Fruit fly (Drosophila melanogaster) whole organism, embryonic: Measurements from ENCODE around the gene SMC6.

ENCODE experiments used
- Atf-2 ChIP-seq: fragments of 200-800 bp; sonication (Bioruptor generic); optimal IDR thresholded peaks from 2 replicates; lab custom pipeline; 2016; ENCODE audit warnings: missing biosample characterization, missing genetic modification characterization
- Awh ChIP-seq: fragments of 200-800 bp; sonication (Bioruptor generic); IDR thresholded peaks from 2 replicates; pipeline ENCODE4, ENCODE4 v1.3.6; 2022; ENCODE audit warnings: missing biosample characterization, missing genetic modification characterization
- Bgb ChIP-seq: fragments of 200-800 bp; sonication (Bioruptor generic); IDR thresholded peaks from 2 replicates; pipeline ENCODE4 v1.3.6; 2022; ENCODE audit warnings: missing biosample characterization, missing genetic modification characterization; ENCODE audit not compliant: partially characterized antibody
- Blimp-1 ChIP-seq: fragments of 200-800 bp; sonication (Bioruptor generic); optimal IDR thresholded peaks from 3 replicates; lab custom pipeline; 2018; ENCODE audit warnings: missing biosample characterization, missing genetic modification characterization, mild to moderate bottlenecking, moderate library complexity, missing genetic modification reagents
- CG10321 ChIP-seq: fragments of 200-800 bp; sonication (Bioruptor generic); IDR thresholded peaks from 2 replicates; pipeline ENCODE4 v1.3.6; 2022; ENCODE audit warnings: missing biosample characterization, missing genetic modification characterization
- CG10366 ChIP-seq: fragments of 200-800 bp; sonication (Bioruptor generic); IDR thresholded peaks from 2 replicates; pipeline ENCODE4 v1.3.6; 2022; ENCODE audit warnings: missing biosample characterization, missing genetic modification characterization
- CG11560 ChIP-seq: fragments of 200-800 bp; sonication (Bioruptor generic); IDR thresholded peaks from 3 replicates; pipeline ENCODE4 v1.3.6; 2022; ENCODE audit warnings: missing biosample characterization, missing genetic modification characterization
- CG13624 ChIP-seq: fragments of 200-800 bp; sonication (Bioruptor generic); optimal IDR thresholded peaks from 2 replicates; lab custom pipeline; 2016; ENCODE audit warnings: missing biosample characterization, missing genetic modification characterization
- CG14014 ChIP-seq: fragments of 200-800 bp; sonication (Bioruptor generic); IDR thresholded peaks from 2 replicates; pipeline ENCODE4 v1.3.6; 2022; ENCODE audit warnings: missing biosample characterization, missing genetic modification characterization
- CG17802 ChIP-seq: fragments of 200-800 bp; sonication (Bioruptor generic); optimal IDR thresholded peaks from 2 replicates; lab custom pipeline; 2018; ENCODE audit warnings: missing biosample characterization, mild to moderate bottlenecking, missing genetic modification characterization, moderate library complexity
- CG18262 ChIP-seq: fragments of 200-800 bp; optimal IDR thresholded peaks from 3 replicates; lab custom pipeline; 2019; ENCODE audit warnings: missing biosample characterization, mild to moderate bottlenecking, missing genetic modification characterization, moderate library complexity
- CG30020 ChIP-seq: fragments of 200-800 bp; optimal IDR thresholded peaks from 2 replicates; lab custom pipeline; 2019; ENCODE audit warnings: missing biosample characterization, mild to moderate bottlenecking, missing genetic modification characterization, moderate library complexity
- CG4820 ChIP-seq: fragments of 200-800 bp; sonication (Bioruptor generic); optimal IDR thresholded peaks from 3 replicates; lab custom pipeline; 2016; ENCODE audit warnings: missing biosample characterization, missing genetic modification characterization
- CG7357 ChIP-seq: fragments of 200-800 bp; sonication (Bioruptor generic); IDR thresholded peaks from 3 replicates; pipeline ENCODE4 v1.3.6; 2022; ENCODE audit warnings: missing biosample characterization, missing genetic modification characterization
- CG8388 ChIP-seq: fragments of 200-800 bp; sonication (Bioruptor generic); optimal IDR thresholded peaks from 2 replicates; lab custom pipeline; 2019; ENCODE audit warnings: missing biosample characterization, mild to moderate bottlenecking, missing genetic modification characterization, moderate library complexity
- D19B ChIP-seq: fragments of 200-800 bp; sonication (Bioruptor generic); optimal IDR thresholded peaks from 2 replicates; lab custom pipeline; 2017; ENCODE audit warnings: missing biosample characterization, mild to moderate bottlenecking, missing genetic modification characterization
- Dfd ChIP-seq, 2 experiments: fragments of >200 bp; optimal IDR thresholded peaks; 2 replicates each; lab custom pipeline; 2017; ENCODE audit warnings: missing biosample characterization in 2 of 2, missing genetic modification characterization in 2 of 2
- Ets65A ChIP-seq: fragments of 200-800 bp; sonication (Bioruptor generic); peaks from one replicate; lab custom pipeline; 2016; ENCODE audit warnings: missing biosample characterization, missing genetic modification characterization
- Ets97D ChIP-seq: fragments of 200-800 bp; sonication (Bioruptor generic); optimal IDR thresholded peaks from 3 replicates; lab custom pipeline; 2016; ENCODE audit warnings: missing biosample characterization, missing genetic modification characterization
- Lhr ChIP-seq: fragments of 200-800 bp; sonication (Bioruptor generic); optimal IDR thresholded peaks from 3 replicates; lab custom pipeline; 2017; ENCODE audit warnings: mild to moderate bottlenecking, missing biosample characterization, missing genetic modification reagents, missing genetic modification characterization
- Myb ChIP-seq: fragments of 200-800 bp; sonication (Bioruptor generic); optimal IDR thresholded peaks from 2 replicates; lab custom pipeline; 2016; ENCODE audit warnings: missing biosample characterization, missing genetic modification characterization
- NfI ChIP-seq: fragments of 200-800 bp; sonication (Bioruptor generic); optimal IDR thresholded peaks from 3 replicates; lab custom pipeline; 2018; ENCODE audit warnings: missing biosample characterization, mild to moderate bottlenecking, missing genetic modification characterization, moderate library complexity
- Poxn ChIP-seq: fragments of 200-800 bp; sonication (Bioruptor generic); IDR thresholded peaks from 2 replicates; pipeline ENCODE4 v1.3.6; 2022; ENCODE audit warnings: missing biosample characterization, missing genetic modification characterization
- Ravus ChIP-seq: fragments of 200-800 bp; sonication (Bioruptor generic); IDR thresholded peaks from 2 replicates; pipeline ENCODE4 v1.3.6; 2022; ENCODE audit warnings: missing biosample characterization, missing genetic modification characterization
- YL-1 ChIP-seq: fragments of 200-800 bp; sonication (Bioruptor generic); optimal IDR thresholded peaks from 3 replicates; lab custom pipeline; 2017; ENCODE audit warnings: missing biosample characterization, mild to moderate bottlenecking, missing genetic modification characterization
- abd-A ChIP-seq: fragments of 200-800 bp; sonication (Bioruptor generic); optimal IDR thresholded peaks from 3 replicates; lab custom pipeline; 2019; ENCODE audit warnings: missing biosample characterization, mild to moderate bottlenecking, missing genetic modification characterization, moderate library complexity
- al ChIP-seq: fragments of 200-800 bp; sonication (Bioruptor generic); IDR thresholded peaks from 2 replicates; pipeline ENCODE4 v1.3.6; 2022; ENCODE audit warnings: missing biosample characterization, missing genetic modification characterization
- ara ChIP-seq: fragments of 200-800 bp; sonication (Bioruptor generic); IDR thresholded peaks from 2 replicates; pipeline ENCODE4 v1.3.6; 2022; ENCODE audit warnings: missing biosample characterization, missing genetic modification characterization
- bsh ChIP-seq, 2 experiments: fragments of 200-800 bp; sonication (Bioruptor generic); optimal IDR thresholded peaks; 2 replicates each; lab custom pipeline; 2017 to 2018; ENCODE audit warnings: mild to moderate bottlenecking in 2 of 2, missing biosample characterization in 2 of 2, missing genetic modification characterization in 2 of 2, moderate library complexity in 1 of 2
- cas ChIP-seq: fragments of 200-800 bp; sonication (Bioruptor generic); IDR thresholded peaks from 2 replicates; pipeline ENCODE4 v1.3.6; 2022; ENCODE audit warnings: missing biosample characterization, missing genetic modification characterization
- crc ChIP-seq: fragments of 200-800 bp; sonication (Bioruptor generic); optimal IDR thresholded peaks from 2 replicates; lab custom pipeline; 2016; ENCODE audit warnings: missing biosample characterization, missing genetic modification characterization
- crol ChIP-seq: fragments of 200-800 bp; sonication (Bioruptor generic); IDR thresholded peaks from 2 replicates; pipeline ENCODE4 v1.3.6; 2022; ENCODE audit warnings: missing biosample characterization, missing genetic modification characterization
- dimm ChIP-seq: fragments of 200-800 bp; sonication (Bioruptor generic); IDR thresholded peaks from 2 replicates; pipeline ENCODE4 v1.3.6; 2022; ENCODE audit warnings: missing biosample characterization, missing genetic modification characterization
- dpn ChIP-seq, 2 experiments: fragments of 200-800 bp; sonication (Bioruptor generic); optimal IDR thresholded peaks; 3 replicates each; lab custom pipeline; 2016; ENCODE audit warnings: missing biosample characterization in 2 of 2, missing genetic modification characterization in 2 of 2
- esg ChIP-seq: fragments of 200-800 bp; sonication (Bioruptor generic); conservative IDR thresholded peaks from 2 replicates; pipeline ENCODE4 v1.3.6; 2022; ENCODE audit warnings: missing biosample characterization, missing genetic modification characterization
- fd102C ChIP-seq: fragments of 200-800 bp; sonication (Bioruptor generic); optimal IDR thresholded peaks from 2 replicates; lab custom pipeline; 2018; ENCODE audit warnings: missing biosample characterization, mild to moderate bottlenecking, missing genetic modification characterization, moderate library complexity
- fd3F ChIP-seq: fragments of 200-800 bp; sonication (Bioruptor generic); optimal IDR thresholded peaks from 2 replicates; lab custom pipeline; 2018; ENCODE audit warnings: missing biosample characterization, mild to moderate bottlenecking, missing genetic modification characterization, moderate library complexity
- inv ChIP-seq: fragments of 200-800 bp; sonication (Bioruptor generic); IDR thresholded peaks from 2 replicates; pipeline ENCODE4 v1.3.6; 2022; ENCODE audit warnings: missing biosample characterization, missing genetic modification characterization; ENCODE audit not compliant: partially characterized antibody
- lmd ChIP-seq: fragments of 200-800 bp; sonication (Bioruptor generic); IDR thresholded peaks from 2 replicates; pipeline ENCODE4 v1.3.6; 2022; ENCODE audit warnings: missing biosample characterization, missing genetic modification characterization
- nerfin-2 ChIP-seq: fragments of 200-800 bp; sonication (Bioruptor generic); IDR thresholded peaks from 2 replicates; pipeline ENCODE4 v1.3.6; 2022; ENCODE audit warnings: missing biosample characterization, missing genetic modification characterization; ENCODE audit not compliant: partially characterized antibody
- psq ChIP-seq: fragments of 200-800 bp; sonication (Bioruptor generic); optimal IDR thresholded peaks from 2 replicates; lab custom pipeline; 2017; ENCODE audit warnings: missing biosample characterization, missing genetic modification characterization
- ro ChIP-seq: fragments of 200-800 bp; sonication (Bioruptor generic); IDR thresholded peaks from 2 replicates; pipeline ENCODE4 v1.3.6; 2022; ENCODE audit warnings: missing biosample characterization, missing genetic modification characterization
- sob ChIP-seq: fragments of 200-800 bp; sonication (Bioruptor generic); IDR thresholded peaks from 2 replicates; pipeline ENCODE4 v1.3.6; 2022; ENCODE audit warnings: missing biosample characterization, missing genetic modification characterization
- sr ChIP-seq: fragments of 200-800 bp; sonication (Bioruptor generic); IDR thresholded peaks from 3 replicates; pipeline ENCODE4 v1.3.6; 2022; ENCODE audit warnings: missing biosample characterization, missing genetic modification characterization
- sug ChIP-seq: fragments of 200-800 bp; optimal IDR thresholded peaks from 2 replicates; lab custom pipeline; 2019; ENCODE audit warnings: missing biosample characterization, mild to moderate bottlenecking, missing genetic modification characterization, moderate library complexity
- vvl ChIP-seq: fragments of 200-800 bp; sonication (Bioruptor generic); IDR thresholded peaks from 2 replicates; pipeline ENCODE4 v1.3.6; 2022; ENCODE audit warnings: missing biosample characterization, missing genetic modification characterization
- zen ChIP-seq: fragments of 200-800 bp; sonication (Bioruptor generic); optimal IDR thresholded peaks from 3 replicates; lab custom pipeline; 2018; ENCODE audit warnings: missing biosample characterization, mild to moderate bottlenecking, missing genetic modification characterization, moderate library complexity
- zfh1 ChIP-seq: fragments of 200-800 bp; sonication (Bioruptor generic); IDR thresholded peaks from 3 replicates; pipeline ENCODE4 v1.3.6; 2022; ENCODE audit warnings: missing biosample characterization, missing genetic modification characterization

Gene SMC6

DNA sequence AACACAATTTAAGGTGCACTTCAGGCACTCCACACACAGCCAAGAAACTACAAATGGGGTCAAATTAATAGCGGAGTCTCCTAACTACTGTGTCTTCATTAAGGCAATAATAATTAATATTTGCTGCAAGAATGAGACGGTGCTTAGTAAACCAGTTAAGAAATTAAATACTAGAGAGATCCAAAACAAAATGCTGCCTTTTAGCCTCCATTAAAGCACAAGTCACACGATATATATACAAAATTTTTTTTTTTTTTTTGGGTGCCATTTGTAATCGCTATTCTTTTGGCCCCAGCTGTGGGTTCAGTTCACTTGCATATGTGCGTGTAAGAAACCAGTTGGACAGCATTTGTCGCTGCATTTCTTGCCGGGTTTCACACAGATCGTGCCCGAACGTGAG, 10.2 kb upstream of the SMC6 start (continued):
- peak; percentile 15 for TF ChIP-seq CG18262 (tag; lab: Kevin White, UChicago)

DNA sequence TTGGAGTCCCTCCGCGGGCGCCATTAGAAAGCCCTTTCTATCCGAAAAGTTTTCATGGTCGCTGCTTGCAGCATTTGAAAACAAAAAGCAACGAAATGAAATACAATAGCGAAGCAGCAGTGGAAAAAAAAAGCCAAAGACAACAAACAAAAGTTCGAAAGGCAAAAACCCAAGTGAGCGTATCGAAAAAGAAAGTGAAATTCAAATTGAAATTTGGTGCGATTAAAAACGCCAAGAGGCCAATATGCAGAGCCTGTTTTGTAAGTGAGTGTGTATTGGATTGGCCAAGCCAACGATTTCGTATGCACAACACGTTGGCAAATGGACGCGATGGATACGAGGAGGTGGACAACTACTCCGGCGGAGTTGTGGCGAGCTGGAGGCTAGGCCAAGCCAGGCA, 9.5 kb upstream of the SMC6 start:
- TF ChIP-seq vvl (GFP tag; lab: Robert Waterston, UW) (peak; percentile 20; the same call in 1 of the 2 replicates), zfh1 (GFP tag; lab: Robert Waterston, UW) (no peak), Blimp-1 (peak; percentile 89), Lhr (GFP tag; lab: Kevin White, UChicago) (no peak), al (GFP tag; lab: Robert Waterston, UW) (no peak), Ets65A (peak; percentile 11)

DNA sequence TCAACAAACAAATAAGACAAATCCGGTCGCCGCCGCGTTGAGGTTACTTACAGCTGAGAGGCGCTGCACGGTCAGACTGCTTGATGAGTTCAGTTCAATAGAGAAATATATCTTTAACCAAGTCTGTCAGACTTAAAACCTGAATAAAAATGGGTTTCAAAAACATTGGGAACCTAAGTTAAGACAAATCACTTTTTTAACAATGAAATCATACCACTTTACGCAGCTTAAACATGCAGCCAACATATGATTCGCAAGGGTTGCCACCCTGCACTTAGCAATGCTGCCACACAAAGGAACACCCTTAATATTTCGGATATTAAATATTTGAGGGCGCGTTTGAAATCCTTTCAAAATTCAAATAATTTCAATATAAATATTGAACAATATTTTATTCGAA, 4.6 kb downstream of the SMC6 start, which contains the start of gene CG5515:
CG5515 (minus strand) TSS at position 278 of the 400 bp plus-strand sequence.
- peak; percentile 42; the same call in 1 of the 2 replicates for TF ChIP-seq dimm (GFP tag; lab: Robert Waterston, UW)
- TF ChIP-seq CG4820 (GFP tag; lab: Kevin White, UChicago) = peak; percentile 59
- peak; percentile 6 for TF ChIP-seq YL-1 (GFP tag; lab: Kevin White, UChicago)
- TF ChIP-seq Ets97D (GFP tag; lab: Kevin White, UChicago) = peak; percentile 89
- peak; percentile 70; the same call in 1 of the 2 replicates for TF ChIP-seq CG14014 (GFP tag; lab: Robert Waterston, UW)
- peak; percentile 26 for TF ChIP-seq psq (GFP tag; lab: Kevin White, UChicago)
- TF ChIP-seq sug = peak; percentile 74
- TF ChIP-seq CG30020 (tag; lab: Kevin White, UChicago) = peak; percentile 55
- TF ChIP-seq ro = peak; percentile 36; the same call in 1 of the 2 replicates
- TF ChIP-seq esg = peak; percentile 87
- TF ChIP-seq abd-A (tag; lab: Kevin White, UChicago) = no peak
- peak; percentile 92 for TF ChIP-seq sob
- TF ChIP-seq bsh (GFP tag; optimal IDR thresholded peaks at IDR 0.05; lab: Kevin White, UChicago) = peak in 1 of 2 experiments; percentile 68
- TF ChIP-seq Bgb (GFP tag; lab: Robert Waterston, UW) = peak; percentile 77
- TF ChIP-seq Dfd (GFP tag; optimal IDR thresholded peaks at IDR 0.05; lab: Kevin White, UChicago) = no peak
- peak; percentile 64; the same call in 2 of the 3 replicates for TF ChIP-seq CG11560
- peak; percentile 59 for TF ChIP-seq CG17802 (tag; lab: Kevin White, UChicago)
- TF ChIP-seq nerfin-2 (GFP tag; lab: Robert Waterston, UW) = peak; percentile 88
- TF ChIP-seq NfI (GFP tag; lab: Kevin White, UChicago) = peak; percentile 80
- peak in 1 of 2 experiments; percentile 82 for TF ChIP-seq dpn (GFP tag; optimal IDR thresholded peaks at IDR 0.05; lab: Kevin White, UChicago)
- peak; percentile 87 for TF ChIP-seq lmd (GFP tag; lab: Robert Waterston, UW)
- peak; percentile 4; the same call in 1 of the 2 replicates for TF ChIP-seq Ravus
- TF ChIP-seq crol (GFP tag; lab: Robert Waterston, UW) = no peak
- TF ChIP-seq CG13624 = peak; percentile 82
- peak; percentile 41 for TF ChIP-seq CG8388 (GFP tag; lab: Kevin White, UChicago)
- TF ChIP-seq Poxn (GFP tag; lab: Robert Waterston, UW) = no peak
- TF ChIP-seq sr = peak; percentile 45; the same call in 1 of the 3 replicates
- peak; percentile 80 for TF ChIP-seq ara (GFP tag; lab: Robert Waterston, UW)
- no peak for TF ChIP-seq Awh (GFP tag; lab: Robert Waterston, UW)
- peak; percentile 68 for TF ChIP-seq fd3F
- TF ChIP-seq crc = no peak
- peak; percentile 88 for TF ChIP-seq CG10366 (GFP tag; lab: Robert Waterston, UW)
- TF ChIP-seq cas (GFP tag; lab: Robert Waterston, UW) = 0 out of 2 replicates have a peak, but pooled peaks have one; percentile 9
- TF ChIP-seq CG10321 (GFP tag; lab: Robert Waterston, UW) = 0 out of 2 replicates have a peak, but pooled peaks have one; percentile 7
- peak; percentile 62; the same call in 1 of the 3 replicates for TF ChIP-seq CG7357 (GFP tag; lab: Robert Waterston, UW)
- TF ChIP-seq Atf-2 (GFP tag; lab: Kevin White, UChicago) = peak; percentile 70
- peak; percentile 62 for TF ChIP-seq Myb (GFP tag; lab: Kevin White, UChicago)
- TF ChIP-seq fd102C (GFP tag; lab: Kevin White, UChicago) = no peak
- TF ChIP-seq D19B (GFP tag; lab: Kevin White, UChicago) = peak; percentile 12
- TF ChIP-seq inv = peak; percentile 81
- TF ChIP-seq zen (tag; lab: Kevin White, UChicago) = peak; percentile 79
